Worm (Caenorhabditis elegans) whole organism, midembryonic: ENCODE data around the gene ugt-12.

ENCODE experiments used
- T22C8.4 ChIP-seq: fragments of 200-800 bp; sonication (Bioruptor generic); IDR thresholded peaks from 2 replicates; pipeline ENCODE4 v1.3.6; 2022; ENCODE audit warnings: missing genetic modification characterization, missing compliant biosample characterization
- cog-1 ChIP-seq: sonication (generic microtip); optimal IDR thresholded peaks from 2 replicates; lab custom pipeline; 2016; ENCODE audit warnings: missing genetic modification characterization, missing compliant biosample characterization
- flt-1 ChIP-seq: fragments of 200-800 bp; sonication (Bioruptor generic); IDR thresholded peaks from 2 replicates; pipeline ENCODE4 v1.3.6; 2022; ENCODE audit warnings: missing genetic modification characterization, missing compliant biosample characterization
- klf-2 ChIP-seq: fragments of 200-800 bp; sonication (Bioruptor generic); conservative IDR thresholded peaks from 2 replicates; pipeline ENCODE4 v1.3.6; 2022; ENCODE audit warnings: missing genetic modification reagents, missing genetic modification characterization, missing compliant biosample characterization
- med-1 ChIP-seq: sonication (generic microtip); optimal IDR thresholded peaks from 2 replicates; lab custom pipeline; 2017; ENCODE audit warnings: missing genetic modification characterization, mild to moderate bottlenecking, missing compliant biosample characterization, antibody characterized with exemption, missing genetic modification reagents; ENCODE audit not compliant: insufficient read depth
- ref-1 ChIP-seq: fragments of 200-800 bp; sonication (Bioruptor generic); conservative IDR thresholded peaks from 2 replicates; pipeline ENCODE4 v1.3.6; 2022; ENCODE audit warnings: missing genetic modification reagents, missing genetic modification characterization, missing compliant biosample characterization
- tab-1 ChIP-seq: fragments of 200-800 bp; sonication (Bioruptor generic); IDR thresholded peaks from 2 replicates; pipeline ENCODE4 v1.3.6; 2022; ENCODE audit warnings: missing genetic modification characterization, missing compliant biosample characterization
- ztf-23 ChIP-seq: fragments of 200-800 bp; sonication (Bioruptor generic); IDR thresholded peaks from 2 replicates; pipeline ENCODE4 v1.3.6; 2022; ENCODE audit warnings: missing genetic modification reagents, missing genetic modification characterization, missing compliant biosample characterization
- ztf-29 ChIP-seq: fragments of 200-800 bp; sonication (Bioruptor generic); IDR thresholded peaks from 2 replicates; pipeline ENCODE4 v1.3.6; 2022; ENCODE audit warnings: missing genetic modification reagents, missing genetic modification characterization, missing compliant biosample characterization

ugt-12 gene

DNA sequence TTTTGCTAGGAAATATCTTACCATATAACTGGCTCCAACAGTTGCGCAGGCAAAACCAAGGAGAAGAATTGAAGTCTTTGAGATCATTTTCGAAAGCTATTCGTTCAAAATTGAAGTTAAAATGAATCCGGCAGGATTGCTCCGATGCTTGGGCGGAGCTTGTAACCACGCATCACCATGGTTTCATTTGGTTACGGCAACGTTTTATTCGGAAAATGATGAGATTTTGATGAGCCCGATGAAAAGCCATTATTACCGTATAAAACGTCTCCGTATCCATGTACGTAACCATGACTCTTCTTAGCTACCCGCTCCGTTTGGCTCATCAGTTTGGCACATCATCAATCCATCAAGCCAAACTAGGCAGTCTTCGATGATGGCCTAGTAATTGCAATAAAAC, 48.2 kb downstream of the ugt-12 start, which contains the start of gene cwp-1:
Gene cwp-1 (minus strand): TSS at position 101 of the 400 bp plus-strand sequence.
- TF ChIP-seq flt-1 (GFP tag; lab: Robert Waterston, UW), result no peak
- no peak for TF ChIP-seq cog-1
- no peak for TF ChIP-seq ztf-23 (GFP tag; lab: Robert Waterston, UW)
- no peak for TF ChIP-seq klf-2 (GFP tag; lab: Robert Waterston, UW)
- TF ChIP-seq ref-1 (GFP tag; lab: Robert Waterston, UW), result no peak
- TF ChIP-seq ztf-29 (GFP tag; lab: Robert Waterston, UW), result no peak
- TF ChIP-seq med-1 (GFP tag; lab: Kevin White, UChicago), result no peak
- no peak for TF ChIP-seq tab-1 (GFP tag; lab: Robert Waterston, UW)
- no peak for TF ChIP-seq T22C8.4 (GFP tag; lab: Robert Waterston, UW)

ce11 chrV:4839913-4840312, 49.5 kb downstream of the ugt-12 start, which contains the start of gene nas-9:
TSS of gene nas-9 (minus strand) at chrV:4840013.
- TF ChIP-seq ztf-29 (GFP tag; lab: Robert Waterston, UW), result no peak
- TF ChIP-seq klf-2 (GFP tag; lab: Robert Waterston, UW), result no peak
- no peak for TF ChIP-seq cog-1
- TF ChIP-seq ztf-23 (GFP tag; lab: Robert Waterston, UW), result no peak
- TF ChIP-seq flt-1 (GFP tag; lab: Robert Waterston, UW), result no peak
- no peak for TF ChIP-seq med-1 (GFP tag; lab: Kevin White, UChicago)
- TF ChIP-seq T22C8.4 (GFP tag; lab: Robert Waterston, UW), result no peak
- no peak for TF ChIP-seq ref-1 (GFP tag; lab: Robert Waterston, UW)
- no peak for TF ChIP-seq tab-1 (GFP tag; lab: Robert Waterston, UW)
